Fruit fly (Drosophila melanogaster): ENCODE results near the gene CG1647.

The CG1647 gene

dm6 chr3R:28844611-28845376 lies 24.8 kb downstream of the CG1647 start, which contains the start of the genes Apc and spg (continued):
- TF ChIP-seq CG16813 (GFP tag; IDR thresholded peaks at IDR 0.05; ENCODE audit: partially characterized antibody): peak; percentile 83
- TF ChIP-seq CG30431 (GFP tag; optimal IDR thresholded peaks at IDR 0.05): no peak
- peak; percentile 52 for TF ChIP-seq Xrp1 (GFP tag; IDR thresholded peaks at IDR 0.05)
- TF ChIP-seq CG11247 (GFP tag; IDR thresholded peaks at IDR 0.05): peak; percentile 42; the same call in 1 of the 2 replicates
- TF ChIP-seq NK7.1 (GFP tag; optimal IDR thresholded peaks at IDR 0.05): peak; percentile 27
- TF ChIP-seq jumu (GFP tag; optimal IDR thresholded peaks at IDR 0.05): no peak
- TF ChIP-seq phol (tag; optimal IDR thresholded peaks at IDR 0.05): peak; percentile 59
- peak; percentile 50 for TF ChIP-seq CG2202 (tag; optimal IDR thresholded peaks at IDR 0.05)
- peak; percentile 51 for TF ChIP-seq trem (tag; optimal IDR thresholded peaks at IDR 0.05)
- no peak for TF ChIP-seq CG11093 (GFP tag; IDR thresholded peaks at IDR 0.05)
- no peak for TF ChIP-seq trh (GFP tag; optimal IDR thresholded peaks at IDR 0.05)
- TF ChIP-seq slbo (GFP tag; IDR thresholded peaks at IDR 0.05): peak; percentile 47
- no peak for TF ChIP-seq ab (GFP tag; optimal IDR thresholded peaks at IDR 0.05)
- peak; percentile 65 for TF ChIP-seq Bgb (GFP tag; IDR thresholded peaks at IDR 0.05; ENCODE audit: partially characterized antibody)
- peak; percentile 3 for TF ChIP-seq CG13775 (GFP tag; optimal IDR thresholded peaks at IDR 0.05)
- TF ChIP-seq ase (GFP tag; IDR thresholded peaks at IDR 0.05): no peak
- TF ChIP-seq CG12104 (GFP tag; optimal IDR thresholded peaks at IDR 0.05): no peak
- peak; percentile 72 for TF ChIP-seq HLH4C (GFP tag; IDR thresholded peaks at IDR 0.05; ENCODE audit: partially characterized antibody)
- TF ChIP-seq CG18599 (GFP tag; optimal IDR thresholded peaks at IDR 0.05): peak; percentile 44
- TF ChIP-seq gsb-n (tag; optimal IDR thresholded peaks at IDR 0.05): peak; percentile 35
- peak; percentile 57 for TF ChIP-seq CG11398 (GFP tag; optimal IDR thresholded peaks at IDR 0.05)
- TF ChIP-seq exex (tag; optimal IDR thresholded peaks at IDR 0.05): no peak
- no peak for TF ChIP-seq Hr78 (GFP tag; optimal IDR thresholded peaks at IDR 0.05)
- peak; percentile 95 for TF ChIP-seq CG9797 (GFP tag; optimal IDR thresholded peaks at IDR 0.05)
- TF ChIP-seq sob (GFP tag; IDR thresholded peaks at IDR 0.05): peak; percentile 20; the same call in 1 of the 2 replicates
- TF ChIP-seq bbx (GFP tag; IDR thresholded peaks at IDR 0.05; ENCODE audit: partially characterized antibody): peak; percentile 78
- no peak for TF ChIP-seq Hr39 (optimal IDR thresholded peaks at IDR 0.05)
- peak; percentile 51 for TF ChIP-seq CG18476 (GFP tag; optimal IDR thresholded peaks at IDR 0.05)
- TF ChIP-seq amos (GFP tag; IDR thresholded peaks at IDR 0.05; ENCODE audit: partially characterized antibody): peak; percentile 76
- no peak for TF ChIP-seq CG1024 (GFP tag; IDR thresholded peaks at IDR 0.05)
- no peak for TF ChIP-seq Hsf (GFP tag; optimal IDR thresholded peaks at IDR 0.05)
- peak; percentile 53; the same call in 2 of the 3 replicates for TF ChIP-seq CG14860 (GFP tag; IDR thresholded peaks at IDR 0.05; ENCODE audit: partially characterized antibody)
- no peak for TF ChIP-seq CG31224 (GFP tag; IDR thresholded peaks at IDR 0.05)
- TF ChIP-seq btn (GFP tag; optimal IDR thresholded peaks at IDR 0.05): no peak
- TF ChIP-seq Doc2 (GFP tag; IDR thresholded peaks at IDR 0.05): no peak
- peak; percentile 37 for TF ChIP-seq Asciz (GFP tag; optimal IDR thresholded peaks at IDR 0.05)
- peak; percentile 22 for TF ChIP-seq en (GFP tag; optimal IDR thresholded peaks at IDR 0.05)
- TF ChIP-seq CG9437 (GFP tag; optimal IDR thresholded peaks at IDR 0.05): no peak
- TF ChIP-seq kah (GFP tag; optimal IDR thresholded peaks at IDR 0.05): peak; percentile 35
- TF ChIP-seq ATbp (GFP tag; optimal IDR thresholded peaks at IDR 0.05): peak; percentile 72
- TF ChIP-seq CG9215 (GFP tag; IDR thresholded peaks at IDR 0.05): no peak
- TF ChIP-seq CG6175 (GFP tag; IDR thresholded peaks at IDR 0.05): no peak
- TF ChIP-seq D19A (tag; optimal IDR thresholded peaks at IDR 0.05): peak; percentile 25
- TF ChIP-seq hb (GFP tag; IDR thresholded peaks at IDR 0.05; ENCODE audit: partially characterized antibody): peak; percentile 53; the same call in 1 of the 3 replicates
- no peak for TF ChIP-seq klu (GFP tag; IDR thresholded peaks at IDR 0.05)
- peak; percentile 46 for TF ChIP-seq Nf-YC (tag; optimal IDR thresholded peaks at IDR 0.05)
- TF ChIP-seq Hey (tag; optimal IDR thresholded peaks at IDR 0.05): peak; percentile 23
- no peak for TF ChIP-seq cg (GFP tag; optimal IDR thresholded peaks at IDR 0.05)
- TF ChIP-seq Trl (optimal IDR thresholded peaks at IDR 0.05): no peak
- peak; percentile 48 for TF ChIP-seq Trl (GFP tag; optimal IDR thresholded peaks at IDR 0.05)
